Worm (Caenorhabditis elegans): ENCODE data around the gene F23F1.6.
A peak's percentile ranks its signal among the peaks of the same experiment; 100 is the strongest.

F23F1.6 gene

DNA sequence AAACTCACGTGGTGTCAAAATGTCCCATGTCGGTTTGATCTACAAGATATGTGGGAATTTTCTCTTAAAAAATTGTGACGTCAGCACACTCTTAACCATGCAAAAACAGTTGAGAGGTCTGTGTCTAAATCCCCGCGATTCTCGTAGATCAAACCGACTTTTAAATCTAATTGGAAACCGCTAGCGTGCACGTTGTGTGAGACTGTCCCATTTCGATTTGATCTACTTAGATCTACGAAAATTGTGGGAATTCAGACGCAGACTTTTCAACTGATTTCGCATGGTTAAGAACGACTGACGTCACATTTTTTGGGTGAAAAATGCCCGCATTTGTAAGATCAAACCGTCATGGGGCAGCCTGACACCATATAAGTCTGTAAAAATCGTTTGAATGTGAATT lies 20.8 kb upstream of the F23F1.6 start:
- TF ChIP-seq efl-1 (optimal IDR thresholded peaks at IDR 0.05) = no peak
- TF ChIP-seq efl-1 (GFP tag; optimal IDR thresholded peaks at IDR 0.05 in 1 of 2) = peak in 1 of 2 experiments; percentile 60
- no peak for TF ChIP-seq pax-3 (tag; optimal IDR thresholded peaks at IDR 0.05)
- no peak for TF ChIP-seq ceh-63 (GFP tag; optimal IDR thresholded peaks at IDR 0.05)
- TF ChIP-seq nhr-76 (tag; optimal IDR thresholded peaks at IDR 0.05) = no peak

DNA sequence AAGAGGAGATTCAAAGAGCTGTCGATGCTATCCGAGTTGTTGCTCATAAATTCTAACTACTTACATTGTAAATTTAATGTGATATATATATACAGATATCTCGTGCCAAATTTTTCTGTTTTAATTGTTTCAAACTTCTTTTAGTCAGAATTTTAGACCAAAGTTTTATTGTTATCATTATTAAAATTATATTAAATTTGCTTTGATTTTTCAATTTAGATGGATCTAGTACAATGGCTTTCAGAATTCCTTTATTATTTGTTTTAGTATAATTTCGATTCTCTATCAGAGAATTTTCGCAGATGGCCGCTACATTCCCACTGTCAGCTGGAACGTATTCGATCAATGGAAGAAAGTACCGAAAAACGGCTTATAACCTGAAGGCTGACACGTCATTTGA lies 20.3 kb upstream of the F23F1.6 start, which contains the start of gene ascc-1:
Gene ascc-1, plus strand, starts transcription at position 301 of the 400 bp plus-strand sequence.
- TF ChIP-seq nhr-47 (tag; optimal IDR thresholded peaks at IDR 0.05) (no peak), irx-1 (tag; optimal IDR thresholded peaks at IDR 0.05) (no peak), fkh-10 (GFP tag; optimal IDR thresholded peaks at IDR 0.05) (no peak), hpl-2 (GFP tag; optimal IDR thresholded peaks at IDR 0.05) (no peak), nhr-85 (tag) (no peak), hlh-17 (GFP tag; optimal IDR thresholded peaks at IDR 0.05; ENCODE audit: borderline replicate concordance) (no peak), nhr-28 (tag; optimal IDR thresholded peaks at IDR 0.05) (no peak), lin-14 (GFP tag; optimal IDR thresholded peaks at IDR 0.05) (no peak), C34B4.2 (tag; optimal IDR thresholded peaks at IDR 0.05) (no peak), lin-35 (GFP tag; optimal IDR thresholded peaks at IDR 0.05) (no peak), skn-1 (tag; optimal IDR thresholded peaks at IDR 0.05) (no peak), xbp-1 (tag; optimal IDR thresholded peaks at IDR 0.05) (no peak), C16A3.4 (tag; optimal IDR thresholded peaks at IDR 0.05) (no peak)

DNA sequence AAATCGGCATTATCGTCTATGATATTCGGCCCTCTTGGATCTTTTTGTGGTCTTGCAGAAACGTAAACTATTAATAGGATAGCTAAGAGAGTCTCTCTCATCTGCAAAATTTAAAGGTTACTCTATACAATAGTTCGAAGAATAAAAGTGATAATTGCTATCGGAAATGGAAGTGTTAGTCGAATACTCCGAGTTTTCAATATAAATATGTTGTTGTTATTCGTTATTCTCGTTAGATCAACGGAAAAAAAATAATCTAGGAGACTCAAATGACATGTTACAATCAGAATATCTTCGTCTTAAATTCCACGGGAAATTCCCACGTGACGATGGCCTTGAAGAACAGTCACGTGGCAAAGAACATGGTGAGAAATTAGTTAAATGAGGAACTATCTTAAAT lies 18.1 kb upstream of the F23F1.6 start, which contains the start of gene tre-5:
Gene tre-5, minus strand, starts transcription at position 101 of the 400 bp plus-strand sequence.
- no peak for TF ChIP-seq efl-1 (optimal IDR thresholded peaks at IDR 0.05)
- peak in 1 of 2 experiments; percentile 76 for TF ChIP-seq efl-1 (GFP tag; optimal IDR thresholded peaks at IDR 0.05 in 1 of 2)
- TF ChIP-seq aly-2 (tag; optimal IDR thresholded peaks at IDR 0.05) = no peak
- no peak for TF ChIP-seq egl-13 (tag; optimal IDR thresholded peaks at IDR 0.05)
- peak in 1 of 2 experiments; percentile 16 for TF ChIP-seq lin-35 (GFP tag; optimal IDR thresholded peaks at IDR 0.05)

DNA sequence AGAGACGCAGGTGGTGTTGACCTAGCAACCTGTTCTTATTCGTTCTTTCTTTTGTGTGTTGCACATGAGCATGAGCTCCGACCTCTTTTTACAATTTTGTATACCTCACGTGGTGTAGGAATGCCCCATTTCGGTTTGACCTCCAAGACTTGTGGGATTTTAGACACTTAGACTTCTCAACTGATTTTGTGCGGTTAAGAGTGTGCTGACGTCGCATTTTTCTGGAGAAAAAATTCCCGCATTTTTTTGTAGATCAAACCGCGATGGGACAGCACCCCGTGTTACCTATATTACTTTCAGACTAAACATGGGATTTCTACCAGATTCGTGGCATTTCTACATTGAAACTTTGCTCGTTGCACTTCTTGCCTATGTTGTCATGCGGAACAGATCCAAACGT lies 14.2 kb upstream of the F23F1.6 start, which contains the start of gene sptl-1:
Gene sptl-1, plus strand, starts transcription at position 301 of the 400 bp plus-strand sequence.
- no peak for TF ChIP-seq C16A3.4 (tag; optimal IDR thresholded peaks at IDR 0.05)
- TF ChIP-seq mab-9 (GFP tag; IDR thresholded peaks at IDR 0.05) = no peak
- no peak for TF ChIP-seq blmp-1 (tag; optimal IDR thresholded peaks at IDR 0.05)
- no peak for TF ChIP-seq sptf-1 (tag; optimal IDR thresholded peaks at IDR 0.05)
- TF ChIP-seq ceh-88 (GFP tag; IDR thresholded peaks at IDR 0.05) = no peak
- no peak for TF ChIP-seq efl-1 (optimal IDR thresholded peaks at IDR 0.05)
- TF ChIP-seq efl-1 (GFP tag; optimal IDR thresholded peaks at IDR 0.05 in 1 of 2) = peak in 1 of 2 experiments; percentile 35

DNA sequence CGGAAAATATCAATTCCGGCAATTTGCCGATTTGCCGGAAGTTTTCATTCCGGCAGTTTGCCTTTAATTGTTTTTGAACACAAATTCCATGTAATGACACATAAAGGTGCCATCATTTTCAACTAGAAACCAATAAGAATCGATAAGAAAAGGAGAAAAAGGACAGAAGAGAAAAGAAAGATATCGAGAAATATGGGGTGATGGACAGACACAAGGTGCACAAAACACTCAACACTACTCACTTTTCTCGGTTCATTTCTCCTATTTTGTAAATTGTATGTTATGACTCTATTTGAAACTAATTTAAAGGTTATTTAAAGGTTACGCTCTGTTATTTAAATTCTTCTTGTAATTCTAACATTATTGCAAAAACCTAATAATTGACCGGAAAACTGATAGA lies 13.7 kb upstream of the F23F1.6 start:
- no peak for TF ChIP-seq tlp-1 (tag; optimal IDR thresholded peaks at IDR 0.05)
- TF ChIP-seq lin-35 (GFP tag; optimal IDR thresholded peaks at IDR 0.05) = peak in 1 of 2 experiments; percentile 22

DNA sequence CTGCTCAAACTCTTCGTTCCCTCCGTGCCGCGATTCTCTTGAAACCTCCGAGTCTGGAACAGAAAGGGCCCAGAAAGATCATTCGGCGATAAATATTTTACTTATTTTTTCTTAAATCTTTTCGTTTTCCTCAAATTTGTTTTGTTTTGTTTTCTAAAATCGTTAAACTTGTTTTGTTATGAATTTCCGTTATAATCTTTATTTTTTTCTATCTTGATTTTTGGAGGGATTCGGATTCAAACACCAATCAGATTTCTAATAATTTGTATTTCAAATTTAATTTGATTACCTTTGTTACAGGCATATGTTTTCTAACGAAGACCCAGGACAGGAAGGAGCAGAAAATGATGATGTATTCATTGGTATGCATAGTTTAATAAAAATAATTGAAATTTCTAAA lies 10.2 kb upstream of the F23F1.6 start, which contains the start of gene C23H3.5:
Gene C23H3.5, plus strand, starts transcription at position 301 of the 400 bp plus-strand sequence.
- TF ChIP-seq dsc-1 (tag; optimal IDR thresholded peaks at IDR 0.05) (no peak), swsn-7 (tag; optimal IDR thresholded peaks at IDR 0.05) (no peak), skn-1 (tag; optimal IDR thresholded peaks at IDR 0.05) (no peak), mef-2 (tag; optimal IDR thresholded peaks at IDR 0.05) (no peak), tbx-2 (tag; optimal IDR thresholded peaks at IDR 0.05) (no peak), lsy-2 (tag; optimal IDR thresholded peaks at IDR 0.05) (no peak), egl-13 (tag; optimal IDR thresholded peaks at IDR 0.05) (no peak), sox-4 (tag; optimal IDR thresholded peaks at IDR 0.05) (no peak), sptf-1 (tag; optimal IDR thresholded peaks at IDR 0.05) (no peak), ceh-90 (tag; optimal IDR thresholded peaks at IDR 0.05) (no peak), ceh-8 (GFP tag; optimal IDR thresholded peaks at IDR 0.05) (no peak), lin-35 (GFP tag; optimal IDR thresholded peaks at IDR 0.05) (no peak), zag-1 (tag; optimal IDR thresholded peaks at IDR 0.05) (no peak)
